Worm (Caenorhabditis elegans) whole organism, midembryonic: Measurements from ENCODE around the gene C27H5.2.

Experiments used
- T22C8.4 ChIP-seq: fragments of 200-800 bp; sonication (Bioruptor generic); IDR thresholded peaks from 2 replicates; pipeline ENCODE4 v1.3.6; 2022; ENCODE audit warnings: missing genetic modification characterization, missing compliant biosample characterization
- cog-1 ChIP-seq: sonication (generic microtip); optimal IDR thresholded peaks from 2 replicates; lab custom pipeline; 2016; ENCODE audit warnings: missing genetic modification characterization, missing compliant biosample characterization
- flt-1 ChIP-seq: fragments of 200-800 bp; sonication (Bioruptor generic); IDR thresholded peaks from 2 replicates; pipeline ENCODE4 v1.3.6; 2022; ENCODE audit warnings: missing genetic modification characterization, missing compliant biosample characterization
- klf-2 ChIP-seq: fragments of 200-800 bp; sonication (Bioruptor generic); conservative IDR thresholded peaks from 2 replicates; pipeline ENCODE4 v1.3.6; 2022; ENCODE audit warnings: missing genetic modification reagents, missing genetic modification characterization, missing compliant biosample characterization
- med-1 ChIP-seq: sonication (generic microtip); optimal IDR thresholded peaks from 2 replicates; lab custom pipeline; 2017; ENCODE audit warnings: missing genetic modification characterization, mild to moderate bottlenecking, missing compliant biosample characterization, antibody characterized with exemption, missing genetic modification reagents; ENCODE audit not compliant: insufficient read depth
- ref-1 ChIP-seq: fragments of 200-800 bp; sonication (Bioruptor generic); conservative IDR thresholded peaks from 2 replicates; pipeline ENCODE4 v1.3.6; 2022; ENCODE audit warnings: missing genetic modification reagents, missing genetic modification characterization, missing compliant biosample characterization
- tab-1 ChIP-seq: fragments of 200-800 bp; sonication (Bioruptor generic); IDR thresholded peaks from 2 replicates; pipeline ENCODE4 v1.3.6; 2022; ENCODE audit warnings: missing genetic modification characterization, missing compliant biosample characterization
- ztf-23 ChIP-seq: fragments of 200-800 bp; sonication (Bioruptor generic); IDR thresholded peaks from 2 replicates; pipeline ENCODE4 v1.3.6; 2022; ENCODE audit warnings: missing genetic modification reagents, missing genetic modification characterization, missing compliant biosample characterization

DNA sequence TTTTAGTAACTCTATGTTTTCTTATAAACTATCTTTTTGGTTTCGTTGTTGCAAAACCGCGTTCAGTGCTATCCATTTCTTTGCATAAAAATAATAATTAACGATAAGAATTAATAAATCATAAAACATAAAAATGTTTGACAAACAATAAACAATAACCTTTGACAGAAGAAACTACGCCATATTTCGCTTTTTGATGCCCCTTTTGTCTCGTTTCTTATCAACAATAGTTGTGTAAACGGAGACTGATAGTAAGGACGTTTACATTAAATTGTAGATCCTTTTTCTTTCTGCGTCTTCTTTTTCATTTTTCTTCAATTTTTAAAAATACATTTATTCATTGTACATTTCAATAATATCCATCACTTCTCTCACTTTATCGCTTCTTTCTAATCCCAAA lies 16.3 kb upstream of the C27H5.2 start:
- no peak for TF ChIP-seq ref-1 (GFP tag; lab: Robert Waterston, UW)
- no peak for TF ChIP-seq med-1
- TF ChIP-seq flt-1 (GFP tag; lab: Robert Waterston, UW) = no peak
- TF ChIP-seq T22C8.4 = no peak
- TF ChIP-seq ztf-23 (GFP tag; lab: Robert Waterston, UW) = no peak
- no peak for TF ChIP-seq cog-1 (tag; lab: Kevin White, UChicago)
- TF ChIP-seq tab-1 (GFP tag; lab: Robert Waterston, UW) = no peak
- TF ChIP-seq klf-2 = no peak
